Fruit fly (Drosophila melanogaster) whole organism, embryonic: Measurements from ENCODE around the gene CG10035.

Source experiments
- Awh ChIP-seq: fragments of 200-800 bp; sonication (Bioruptor generic); IDR thresholded peaks from 2 replicates; pipeline ENCODE4, ENCODE4 v1.3.6; 2022; ENCODE audit warnings: missing biosample characterization, missing genetic modification characterization
- Bteb2 ChIP-seq: fragments of 200-800 bp; sonication (Bioruptor generic); optimal IDR thresholded peaks from 2 replicates; lab custom pipeline; 2016; ENCODE audit warnings: missing biosample characterization, missing genetic modification characterization
- CG10209 ChIP-seq: fragments of 200-800 bp; sonication (Bioruptor generic); optimal IDR thresholded peaks from 3 replicates; lab custom pipeline; 2017; ENCODE audit warnings: missing biosample characterization, mild to moderate bottlenecking, missing genetic modification characterization, missing genetic modification reagents
- CG12942 ChIP-seq: fragments of 200-800 bp; sonication (Bioruptor generic); optimal IDR thresholded peaks from 3 replicates; lab custom pipeline; 2016; ENCODE audit warnings: missing biosample characterization, missing genetic modification characterization
- CG13287 ChIP-seq: fragments of 200-800 bp; sonication (Bioruptor generic); IDR thresholded peaks from 2 replicates; pipeline ENCODE4 v1.3.6; 2022; ENCODE audit warnings: missing biosample characterization, missing genetic modification characterization; ENCODE audit not compliant: partially characterized antibody
- CG14965 ChIP-seq: fragments of 200-800 bp; sonication (Bioruptor generic); optimal IDR thresholded peaks from 2 replicates; lab custom pipeline; 2016; ENCODE audit warnings: missing biosample characterization, missing genetic modification characterization, borderline replicate concordance
- CG15479 ChIP-seq: fragments of 200-800 bp; sonication (Bioruptor generic); optimal IDR thresholded peaks from 3 replicates; lab custom pipeline; 2019; ENCODE audit warnings: missing biosample characterization, mild to moderate bottlenecking, missing genetic modification characterization, moderate library complexity
- CG2116 ChIP-seq: fragments of 200-800 bp; sonication (Bioruptor generic); optimal IDR thresholded peaks from 3 replicates; lab custom pipeline; 2018; ENCODE audit warnings: missing biosample characterization, mild to moderate bottlenecking, missing genetic modification characterization
- CG30403 ChIP-seq: fragments of 200-800 bp; sonication (Bioruptor generic); optimal IDR thresholded peaks from 3 replicates; lab custom pipeline; 2016; ENCODE audit warnings: missing biosample characterization, missing genetic modification characterization
- CG3065 ChIP-seq: fragments of 200-800 bp; sonication (Bioruptor generic); optimal IDR thresholded peaks from 2 replicates; lab custom pipeline; 2016; ENCODE audit warnings: missing biosample characterization, missing genetic modification characterization
- CG31365 ChIP-seq: fragments of 200-800 bp; sonication (Bioruptor generic); optimal IDR thresholded peaks from 2 replicates; lab custom pipeline; 2018; ENCODE audit warnings: missing biosample characterization, mild to moderate bottlenecking, missing genetic modification characterization
- CG4820 ChIP-seq: fragments of 200-800 bp; sonication (Bioruptor generic); optimal IDR thresholded peaks from 3 replicates; lab custom pipeline; 2016; ENCODE audit warnings: missing biosample characterization, missing genetic modification characterization
- CG7963 ChIP-seq: fragments of 200-800 bp; sonication (Bioruptor generic); IDR thresholded peaks from 3 replicates; pipeline ENCODE4 v1.3.6; 2022; ENCODE audit warnings: missing biosample characterization, missing genetic modification characterization; ENCODE audit not compliant: partially characterized antibody
- CG8944 ChIP-seq: fragments of 200-800 bp; sonication (Bioruptor generic); optimal IDR thresholded peaks from 3 replicates; lab custom pipeline; 2016; ENCODE audit warnings: missing biosample characterization, missing genetic modification characterization
- CG9609 ChIP-seq: fragments of 200-800 bp; sonication (Bioruptor generic); optimal IDR thresholded peaks from 3 replicates; lab custom pipeline; 2016; ENCODE audit warnings: missing biosample characterization, missing genetic modification characterization
- Dfd ChIP-seq, 2 experiments: fragments of >200 bp; optimal IDR thresholded peaks; 2 replicates each; lab custom pipeline; 2017; ENCODE audit warnings: missing biosample characterization in 2 of 2, missing genetic modification characterization in 2 of 2
- E2f2 ChIP-seq: fragments of 200-800 bp; sonication (Bioruptor generic); IDR thresholded peaks from 2 replicates; pipeline ENCODE4 v1.3.6; 2022; ENCODE audit warnings: missing biosample characterization, missing genetic modification characterization
- HLH4C ChIP-seq: fragments of 200-800 bp; sonication (Bioruptor generic); IDR thresholded peaks from 3 replicates; pipeline ENCODE4 v1.3.6; 2022; ENCODE audit warnings: missing biosample characterization, missing genetic modification characterization; ENCODE audit not compliant: partially characterized antibody
- Hr39 ChIP-seq: fragments of >200 bp; optimal IDR thresholded peaks from 2 replicates; lab custom pipeline; 2017
- Hsf ChIP-seq: fragments of 200-800 bp; sonication (Bioruptor generic); optimal IDR thresholded peaks from 3 replicates; lab custom pipeline; 2016; ENCODE audit warnings: missing biosample characterization, missing genetic modification characterization
- Jarid2 ChIP-seq: fragments of 200-800 bp; sonication (Bioruptor generic); optimal IDR thresholded peaks from 3 replicates; lab custom pipeline; 2017; ENCODE audit warnings: mild to moderate bottlenecking, missing biosample characterization, missing genetic modification reagents, missing genetic modification characterization
- Meics ChIP-seq: fragments of 200-800 bp; sonication (Bioruptor generic); optimal IDR thresholded peaks from 2 replicates; lab custom pipeline; 2017; ENCODE audit warnings: missing biosample characterization, mild to moderate bottlenecking, missing genetic modification characterization
- Opbp ChIP-seq: fragments of 200-800 bp; sonication (Bioruptor generic); IDR thresholded peaks from 3 replicates; pipeline ENCODE4 v1.3.6; 2022; ENCODE audit warnings: missing biosample characterization, missing genetic modification characterization; ENCODE audit not compliant: partially characterized antibody
- Rfx ChIP-seq: fragments of 200-800 bp; sonication (Bioruptor generic); IDR thresholded peaks from 2 replicates; pipeline ENCODE4 v1.3.6; 2022; ENCODE audit warnings: missing biosample characterization, missing genetic modification characterization
- Stat92E ChIP-seq, 3 experiments: fragments of >200 bp in 2 of 3; fragments of 200-800 bp in 1 of 3; sonication (Bioruptor generic) in 1 of 3; optimal IDR thresholded peaks; 2 replicates each; lab custom pipeline; 2017 to 2019; ENCODE audit warnings: missing biosample characterization in 3 of 3, missing genetic modification characterization in 3 of 3, mild to moderate bottlenecking in 1 of 3, moderate library complexity in 1 of 3
- Trl ChIP-seq, 3 experiments: fragments of >200 bp in 2 of 3; fragments of 200-800 bp in 1 of 3; sonication (Bioruptor generic) in 1 of 3; optimal IDR thresholded peaks; 2 replicates in 1 of 3; 3 replicates in 2 of 3; lab custom pipeline; 2016 to 2017; ENCODE audit warnings: missing biosample characterization in 1 of 3, missing genetic modification characterization in 1 of 3
- Xrp1 ChIP-seq: fragments of 200-800 bp; sonication (Bioruptor generic); IDR thresholded peaks from 2 replicates; pipeline ENCODE4 v1.3.6; 2022; ENCODE audit warnings: missing biosample characterization, missing genetic modification characterization
- ab ChIP-seq: fragments of 200-800 bp; sonication (Bioruptor generic); optimal IDR thresholded peaks from 2 replicates; lab custom pipeline; 2016; ENCODE audit warnings: missing biosample characterization, missing genetic modification characterization
- bcd ChIP-seq: fragments of 200-800 bp; sonication (Bioruptor generic); optimal IDR thresholded peaks from 2 replicates; lab custom pipeline; 2017; ENCODE audit warnings: missing biosample characterization, mild to moderate bottlenecking, missing genetic modification characterization
- bigmax ChIP-seq: fragments of 200-800 bp; sonication (Bioruptor generic); optimal IDR thresholded peaks from 2 replicates; lab custom pipeline; 2018; ENCODE audit warnings: missing biosample characterization, mild to moderate bottlenecking, missing genetic modification characterization
- bowl ChIP-seq: fragments of 200-800 bp; sonication (Bioruptor generic); IDR thresholded peaks from 2 replicates; pipeline ENCODE4 v1.3.6; 2022; ENCODE audit warnings: missing biosample characterization, missing genetic modification characterization
- caup ChIP-seq: fragments of 200-800 bp; sonication (Bioruptor generic); optimal IDR thresholded peaks from 3 replicates; lab custom pipeline; 2017; ENCODE audit warnings: missing biosample characterization, mild to moderate bottlenecking, missing genetic modification characterization, moderate library complexity; ENCODE audit not compliant: severe bottlenecking
- crp ChIP-seq, 2 experiments: fragments of 200-800 bp; sonication (Bioruptor generic); optimal IDR thresholded peaks; 2 replicates in 1 of 2; 3 replicates in 1 of 2; lab custom pipeline; 2017; ENCODE audit warnings: missing biosample characterization in 2 of 2, missing genetic modification characterization in 2 of 2, mild to moderate bottlenecking in 1 of 2, moderate library complexity in 1 of 2
- dpn ChIP-seq, 2 experiments: fragments of 200-800 bp; sonication (Bioruptor generic); optimal IDR thresholded peaks; 3 replicates each; lab custom pipeline; 2016; ENCODE audit warnings: missing biosample characterization in 2 of 2, missing genetic modification characterization in 2 of 2
- emc ChIP-seq: fragments of 200-800 bp; sonication (Bioruptor generic); optimal IDR thresholded peaks from 2 replicates; lab custom pipeline; 2016; ENCODE audit warnings: missing biosample characterization, missing genetic modification characterization
- fd3F ChIP-seq: fragments of 200-800 bp; sonication (Bioruptor generic); optimal IDR thresholded peaks from 2 replicates; lab custom pipeline; 2018; ENCODE audit warnings: missing biosample characterization, mild to moderate bottlenecking, missing genetic modification characterization, moderate library complexity
- fd64A ChIP-seq: fragments of 200-800 bp; sonication (Bioruptor generic); optimal IDR thresholded peaks from 3 replicates; lab custom pipeline; 2018; ENCODE audit warnings: missing biosample characterization, mild to moderate bottlenecking, missing genetic modification characterization
- grn ChIP-seq: fragments of 200-800 bp; sonication (Bioruptor generic); optimal IDR thresholded peaks from 3 replicates; lab custom pipeline; 2017; ENCODE audit warnings: missing biosample characterization, missing genetic modification characterization
- gsb ChIP-seq: fragments of 200-800 bp; sonication (Bioruptor generic); IDR thresholded peaks from 2 replicates; pipeline ENCODE4 v1.3.6; 2022; ENCODE audit warnings: missing biosample characterization, missing genetic modification characterization
- kni ChIP-seq: fragments of 200-800 bp; sonication (Bioruptor generic); optimal IDR thresholded peaks from 3 replicates; lab custom pipeline; 2017; ENCODE audit warnings: mild to moderate bottlenecking, missing biosample characterization, missing genetic modification reagents, missing genetic modification characterization
- maf-S ChIP-seq: fragments of 200-800 bp; sonication (Bioruptor generic); optimal IDR thresholded peaks from 2 replicates; lab custom pipeline; 2016; ENCODE audit warnings: missing biosample characterization, missing genetic modification characterization
- nerfin-1 ChIP-seq: fragments of 200-800 bp; sonication (Bioruptor generic); optimal IDR thresholded peaks from 3 replicates; lab custom pipeline; 2019; ENCODE audit warnings: missing biosample characterization, mild to moderate bottlenecking, missing genetic modification characterization, moderate library complexity
- nom ChIP-seq: fragments of 200-800 bp; sonication (Bioruptor generic); optimal IDR thresholded peaks from 2 replicates; lab custom pipeline; 2017; ENCODE audit warnings: missing biosample characterization, missing genetic modification characterization, mild to moderate bottlenecking, moderate library complexity, missing genetic modification reagents
- pita ChIP-seq: fragments of 200-800 bp; sonication (Bioruptor generic); optimal IDR thresholded peaks from 2 replicates; lab custom pipeline; 2017; ENCODE audit warnings: missing biosample characterization, mild to moderate bottlenecking, missing genetic modification characterization
- psq ChIP-seq: fragments of 200-800 bp; sonication (Bioruptor generic); optimal IDR thresholded peaks from 2 replicates; lab custom pipeline; 2017; ENCODE audit warnings: missing biosample characterization, missing genetic modification characterization
- sc ChIP-seq, 3 experiments: fragments of >200 bp in 2 of 3; fragments of 200-800 bp in 1 of 3; sonication (Bioruptor generic) in 1 of 3; optimal IDR thresholded peaks; 2 replicates in 2 of 3; 3 replicates in 1 of 3; lab custom pipeline; 2017; ENCODE audit warnings: mild to moderate bottlenecking in 1 of 3, missing biosample characterization in 1 of 3, missing genetic modification characterization in 1 of 3, missing genetic modification reagents in 1 of 3
- shn ChIP-seq: fragments of 200-800 bp; sonication (Bioruptor generic); optimal IDR thresholded peaks from 3 replicates; lab custom pipeline; 2016; ENCODE audit warnings: missing biosample characterization, missing genetic modification characterization
- sob ChIP-seq: fragments of 200-800 bp; sonication (Bioruptor generic); IDR thresholded peaks from 2 replicates; pipeline ENCODE4 v1.3.6; 2022; ENCODE audit warnings: missing biosample characterization, missing genetic modification characterization
- wek ChIP-seq: fragments of 200-800 bp; sonication (Bioruptor generic); optimal IDR thresholded peaks from 3 replicates; lab custom pipeline; 2018; ENCODE audit warnings: missing biosample characterization, mild to moderate bottlenecking, missing genetic modification characterization, moderate library complexity

CG10035 gene

DNA sequence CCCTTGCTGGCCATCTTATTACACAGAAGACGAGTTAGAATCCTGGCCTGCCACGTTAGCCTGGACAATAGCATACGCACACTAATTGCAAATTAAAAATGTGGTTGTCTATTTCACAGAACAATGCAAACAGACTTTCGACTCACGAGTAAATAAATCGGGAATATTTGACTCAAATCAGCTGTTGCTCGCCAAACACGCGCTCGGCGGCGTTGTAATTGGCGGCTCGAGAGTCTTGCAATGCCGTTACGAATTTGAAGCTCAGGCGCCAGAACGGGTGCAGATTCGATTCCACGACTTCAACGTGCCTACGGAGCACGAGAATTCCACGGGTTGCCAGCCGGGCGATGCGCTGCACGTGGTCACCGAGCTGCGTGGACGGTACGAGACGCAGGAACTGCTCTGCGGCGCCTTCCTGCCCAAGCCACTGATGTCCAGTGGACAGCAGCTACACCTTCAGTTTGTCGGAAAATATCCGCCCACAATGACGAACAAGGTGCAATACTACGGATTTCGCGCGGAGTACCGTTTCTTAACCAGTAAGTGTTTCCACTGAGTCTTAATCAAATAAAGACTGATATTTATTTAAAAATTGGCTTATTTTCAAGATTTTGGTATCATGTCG is 19.3 kb upstream of the CG10035 start, which contains the start of gene DNAlig3 (continued):
- TF ChIP-seq bigmax (GFP tag; lab: Kevin White, UChicago) (peak; percentile 8), CG12942 (GFP tag; lab: Kevin White, UChicago) (no peak), Hsf (GFP tag; lab: Kevin White, UChicago) (no peak), maf-S (GFP tag; lab: Kevin White, UChicago) (no peak), grn (GFP tag; lab: Kevin White, UChicago) (no peak), CG9609 (GFP tag; lab: Kevin White, UChicago) (no peak), CG7963 (GFP tag; lab: Robert Waterston, UW) (no peak), crp (GFP tag; optimal IDR thresholded peaks at IDR 0.05; lab: Kevin White, UChicago) (peak; percentile 33 to 93), bowl (GFP tag; lab: Robert Waterston, UW) (no peak), CG13287 (peak; percentile 73), Trl (optimal IDR thresholded peaks at IDR 0.05; lab: Kevin White, UChicago) (no peak), Trl (GFP tag; optimal IDR thresholded peaks at IDR 0.05; lab: Kevin White, UChicago) (no peak), Awh (GFP tag; lab: Robert Waterston, UW) (no peak), Opbp (GFP tag; lab: Robert Waterston, UW) (no peak), Hr39 (lab: Kevin White, UChicago) (no peak), CG4820 (GFP tag; lab: Kevin White, UChicago) (no peak), Dfd (GFP tag; optimal IDR thresholded peaks at IDR 0.05; lab: Kevin White, UChicago) (no peak), psq (GFP tag; lab: Kevin White, UChicago) (no peak), sob (GFP tag; lab: Robert Waterston, UW) (no peak), emc (GFP tag; lab: Kevin White, UChicago) (no peak), caup (GFP tag; lab: Kevin White, UChicago) (no peak), dpn (GFP tag; optimal IDR thresholded peaks at IDR 0.05; lab: Kevin White, UChicago) (no peak), Bteb2 (GFP tag; lab: Kevin White, UChicago) (no peak), shn (GFP tag; lab: Kevin White, UChicago) (no peak), CG10209 (GFP tag; lab: Kevin White, UChicago) (no peak), kni (GFP tag; lab: Kevin White, UChicago) (peak; percentile 44), fd64A (GFP tag; lab: Kevin White, UChicago) (no peak), CG15479 (GFP tag; lab: Kevin White, UChicago) (no peak), CG30403 (GFP tag; lab: Kevin White, UChicago) (no peak), nom (GFP tag; lab: Kevin White, UChicago) (no peak), wek (GFP tag; lab: Kevin White, UChicago) (no peak), CG3065 (GFP tag; lab: Kevin White, UChicago) (no peak), sc (optimal IDR thresholded peaks at IDR 0.05; lab: Kevin White, UChicago) (no peak), sc (GFP tag; optimal IDR thresholded peaks at IDR 0.05; lab: Kevin White, UChicago) (no peak), CG2116 (GFP tag; lab: Kevin White, UChicago) (peak; percentile 32), fd3F (no peak), ab (GFP tag; lab: Kevin White, UChicago) (no peak), pita (GFP tag; lab: Kevin White, UChicago) (no peak), Xrp1 (GFP tag; lab: Robert Waterston, UW) (no peak), Stat92E (GFP tag; optimal IDR thresholded peaks at IDR 0.05; lab: Kevin White, UChicago) (no peak), Rfx (GFP tag; lab: Robert Waterston, UW) (no peak), gsb (no peak), Jarid2 (GFP tag; lab: Kevin White, UChicago) (no peak), HLH4C (no peak), CG31365 (tag; lab: Kevin White, UChicago) (no peak), CG8944 (GFP tag; lab: Kevin White, UChicago) (no peak), CG14965 (GFP tag; lab: Kevin White, UChicago) (no peak), Meics (no peak), bcd (GFP tag; lab: Kevin White, UChicago) (no peak), nerfin-1 (no peak), E2f2 (GFP tag; lab: Robert Waterston, UW) (peak; percentile 89)
